Worm (Caenorhabditis elegans) whole organism, late embryonic: ENCODE results near the gene nspg-13.

Experiments used
- C08G9.2 ChIP-seq: sonication (generic microtip); optimal IDR thresholded peaks from 2 replicates; lab custom pipeline; 2016; ENCODE audit warnings: mild to moderate bottlenecking, missing genetic modification characterization, moderate library complexity, missing compliant biosample characterization
- C38D4.7 ChIP-seq: fragments of 200-800 bp; sonication (Bioruptor generic); optimal IDR thresholded peaks from 2 replicates; lab custom pipeline; 2018; ENCODE audit warnings: mild to moderate bottlenecking, missing genetic modification characterization, moderate library complexity, missing compliant biosample characterization
- ama-1 ChIP-seq: fragments of 150-350 bp; optimal IDR thresholded peaks from 2 replicates; lab custom pipeline; 2014
- elt-2 ChIP-seq: sonication (generic microtip); optimal IDR thresholded peaks from 2 replicates; lab custom pipeline; 2016; ENCODE audit warnings: missing genetic modification reagents, missing genetic modification characterization, missing compliant biosample characterization
- pha-4 ChIP-seq: fragments of 150-350 bp; optimal IDR thresholded peaks from 2 replicates; lab custom pipeline; 2018; ENCODE audit warnings: missing biosample characterization, missing genetic modification reagents, missing genetic modification characterization
- pqm-1 ChIP-seq: sonication (generic microtip); optimal IDR thresholded peaks from 2 replicates; lab custom pipeline; 2016; ENCODE audit warnings: missing genetic modification characterization, missing compliant biosample characterization
- tbx-7 ChIP-seq: sonication (generic microtip); optimal IDR thresholded peaks from 2 replicates; lab custom pipeline; 2016; ENCODE audit warnings: missing genotype, missing genetic modification characterization, missing compliant biosample characterization

- TF ChIP-seq ama-1 (lab: Kevin White, UChicago) = no peak
- TF ChIP-seq elt-2 (tag; lab: Kevin White, UChicago) = no peak
- TF ChIP-seq C08G9.2 (tag; lab: Kevin White, UChicago) = no peak
- no peak for TF ChIP-seq tbx-7 (tag; lab: Kevin White, UChicago)
- TF ChIP-seq C38D4.7 (GFP tag; lab: Kevin White, UChicago) = no peak
- no peak for TF ChIP-seq pqm-1 (tag; lab: Kevin White, UChicago)
- no peak for TF ChIP-seq pha-4
Observed at ce11 chrX:5210524-5210923, 44.5 kb upstream of the nspg-13 start.
